Worm (Caenorhabditis elegans) whole organism, mixed stage, embryonic: ENCODE data around the gene F41G3.19.
A peak's percentile ranks its signal among the peaks of the same experiment; 100 is the strongest.

ENCODE experiments used
- bed-3 ChIP-seq: fragments of 200-800 bp; sonication (Bioruptor generic); optimal IDR thresholded peaks from 3 replicates; lab custom pipeline; 2018; ENCODE audit warnings: mild to moderate bottlenecking, missing genetic modification characterization, moderate library complexity, missing compliant biosample characterization
- blmp-1 ChIP-seq: fragments of 150-350 bp; optimal IDR thresholded peaks from 2 replicates; lab custom pipeline; 2014; ENCODE audit warnings: missing biosample characterization, missing genetic modification characterization
- ceh-39 ChIP-seq: fragments of 150-350 bp; optimal IDR thresholded peaks from 2 replicates; lab custom pipeline; 2014; ENCODE audit warnings: missing biosample characterization, missing genetic modification characterization
- ceh-43 ChIP-seq: fragments of 200-800 bp; sonication (Bioruptor generic); optimal IDR thresholded peaks from 2 replicates; lab custom pipeline; 2018; ENCODE audit warnings: mild to moderate bottlenecking, missing genetic modification characterization, moderate library complexity, missing compliant biosample characterization
- ceh-83 ChIP-seq: fragments of 200-800 bp; sonication (Bioruptor generic); optimal IDR thresholded peaks from 2 replicates; lab custom pipeline; 2018; ENCODE audit warnings: mild to moderate bottlenecking, missing genetic modification characterization, missing compliant biosample characterization
- ces-1 ChIP-seq: fragments of 150-350 bp; optimal IDR thresholded peaks from 2 replicates; lab custom pipeline; 2014; ENCODE audit warnings: missing biosample characterization, missing genetic modification reagents, missing genetic modification characterization
- elt-1 ChIP-seq: sonication (generic microtip); optimal IDR thresholded peaks from 2 replicates; lab custom pipeline; 2017; ENCODE audit warnings: missing genetic modification characterization, mild to moderate bottlenecking, missing compliant biosample characterization, antibody characterized with exemption, moderate library complexity, borderline replicate concordance; ENCODE audit not compliant: insufficient read depth
- elt-3 ChIP-seq: fragments of 150-350 bp; optimal IDR thresholded peaks from 2 replicates; lab custom pipeline; 2014; ENCODE audit warnings: missing biosample characterization, missing genetic modification characterization
- flh-1 ChIP-seq: fragments of 200-800 bp; sonication (Bioruptor generic); optimal IDR thresholded peaks from 2 replicates; lab custom pipeline; 2018; ENCODE audit warnings: mild to moderate bottlenecking, missing genetic modification characterization, moderate library complexity, missing compliant biosample characterization
- ham-2 ChIP-seq: fragments of 200-800 bp; sonication (Bioruptor generic); optimal IDR thresholded peaks from 2 replicates; lab custom pipeline; 2018; ENCODE audit warnings: mild to moderate bottlenecking, missing genetic modification characterization, missing compliant biosample characterization
- hlh-1 ChIP-seq: fragments of 150-350 bp; optimal IDR thresholded peaks from 2 replicates; lab custom pipeline; 2014; ENCODE audit warnings: missing biosample characterization, missing genetic modification reagents, missing genetic modification characterization
- lin-13 ChIP-seq: fragments of 150-350 bp; optimal IDR thresholded peaks from 2 replicates; lab custom pipeline; 2014; ENCODE audit warnings: missing biosample characterization, missing genetic modification characterization
- lin-32 ChIP-seq: fragments of 200-800 bp; sonication (Bioruptor generic); optimal IDR thresholded peaks from 2 replicates; lab custom pipeline; 2018; ENCODE audit warnings: mild to moderate bottlenecking, missing genetic modification characterization, missing compliant biosample characterization
- lsy-2 ChIP-seq: fragments of 150-350 bp; optimal IDR thresholded peaks from 2 replicates; lab custom pipeline; 2014; ENCODE audit warnings: missing biosample characterization, missing genetic modification characterization
- mab-5 ChIP-seq: fragments of 150-350 bp; optimal IDR thresholded peaks from 2 replicates; lab custom pipeline; 2014; ENCODE audit warnings: missing biosample characterization, missing genetic modification characterization
- mls-2 ChIP-seq: sonication (generic microtip); optimal IDR thresholded peaks from 2 replicates; lab custom pipeline; 2016; ENCODE audit warnings: mild to moderate bottlenecking, missing genetic modification characterization, moderate library complexity, missing compliant biosample characterization
- nhr-12 ChIP-seq: fragments of 150-350 bp; optimal IDR thresholded peaks from 2 replicates; lab custom pipeline; 2014; ENCODE audit warnings: missing biosample characterization, missing genetic modification characterization
- nhr-2 ChIP-seq: fragments of 150-350 bp; optimal IDR thresholded peaks from 2 replicates; lab custom pipeline; 2014; ENCODE audit warnings: missing biosample characterization, missing genetic modification characterization
- nhr-237 ChIP-seq: fragments of 150-350 bp; optimal IDR thresholded peaks from 2 replicates; lab custom pipeline; 2014; ENCODE audit warnings: missing biosample characterization, missing genetic modification characterization
- nhr-28 ChIP-seq: fragments of 150-350 bp; optimal IDR thresholded peaks from 2 replicates; lab custom pipeline; 2014; ENCODE audit warnings: missing biosample characterization, missing genetic modification characterization
- nhr-76 ChIP-seq: sonication (generic microtip); optimal IDR thresholded peaks from 2 replicates; lab custom pipeline; 2017; ENCODE audit warnings: missing biosample characterization, missing genetic modification characterization
- snpc-4 ChIP-seq: fragments of 150-350 bp; optimal IDR thresholded peaks from 2 replicates; lab custom pipeline; 2014; ENCODE audit warnings: missing biosample characterization, missing genetic modification characterization
- sptf-1 ChIP-seq: sonication (generic microtip); optimal IDR thresholded peaks from 2 replicates; lab custom pipeline; 2017; ENCODE audit warnings: mild to moderate bottlenecking, missing genetic modification characterization, moderate library complexity, missing compliant biosample characterization
- unc-120 ChIP-seq: sonication (generic microtip); optimal IDR thresholded peaks from 2 replicates; lab custom pipeline; 2017; ENCODE audit warnings: missing genetic modification characterization, missing compliant biosample characterization; ENCODE audit not compliant: poor library complexity, severe bottlenecking
- unc-39 ChIP-seq: fragments of 150-350 bp; optimal IDR thresholded peaks from 2 replicates; lab custom pipeline; 2014; ENCODE audit warnings: missing biosample characterization, missing genetic modification characterization
- unc-62 ChIP-seq: fragments of 150-350 bp; optimal IDR thresholded peaks from 2 replicates; lab custom pipeline; 2014; ENCODE audit warnings: missing biosample characterization, missing genetic modification reagents, missing genetic modification characterization
- ztf-11 ChIP-seq: fragments of 150-350 bp; optimal IDR thresholded peaks from 2 replicates; lab custom pipeline; 2014; ENCODE audit warnings: missing biosample characterization, missing genetic modification characterization

The F41G3.19 gene

DNA sequence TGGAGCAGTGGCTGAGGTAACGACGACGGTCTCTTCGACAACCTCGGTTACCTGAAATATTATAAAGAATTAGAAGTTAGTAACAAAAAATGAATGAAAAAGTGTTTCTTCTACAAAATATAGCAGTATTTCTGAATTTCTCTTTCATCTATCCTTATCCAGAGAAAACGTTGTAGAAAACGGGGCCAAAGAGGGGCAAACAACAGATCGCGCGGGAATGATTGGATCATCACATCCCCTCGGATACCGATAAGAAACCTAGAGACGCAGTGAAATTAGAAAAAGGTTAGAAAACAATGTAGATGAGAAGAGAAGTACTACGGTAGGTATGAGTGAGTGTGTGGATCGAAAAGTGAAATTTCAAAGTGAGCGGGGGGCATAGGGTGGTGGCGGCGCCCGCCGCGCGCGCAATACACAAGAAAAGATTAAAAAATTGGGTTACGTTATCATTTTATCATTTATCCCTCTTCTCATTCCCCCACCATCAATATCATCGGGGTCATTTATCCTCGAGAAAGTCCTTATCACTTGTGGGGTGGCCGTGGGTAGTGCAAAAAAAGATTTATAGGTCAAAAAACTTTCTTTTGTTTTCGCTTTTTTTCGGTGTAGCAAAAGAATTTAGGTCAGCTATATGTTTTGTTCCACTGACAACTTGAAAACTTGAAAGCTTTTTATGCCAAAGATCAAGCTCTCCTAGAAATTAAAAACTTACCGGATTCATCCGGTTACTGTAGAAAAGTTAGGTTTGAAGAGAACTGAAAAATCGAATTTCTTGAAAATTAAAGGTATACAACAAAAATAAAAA lies 39.5 kb downstream of the F41G3.19 start, which contains the start of the genes dpy-10 and T14B4.19:
TSS of gene dpy-10 (minus strand) at position 51 of the 805 bp plus-strand sequence.
TSS of gene T14B4.19 (minus strand) at position 755 of the 805 bp plus-strand sequence.
- TF ChIP-seq lin-13 (tag; lab: Kevin White, UChicago) = no peak
- no peak for TF ChIP-seq mab-5 (tag; lab: Kevin White, UChicago)
- TF ChIP-seq unc-62 (GFP tag; lab: Kevin White, UChicago) = no peak
- peak; percentile 39 for TF ChIP-seq ham-2 (GFP tag; lab: Kevin White, UChicago)
- TF ChIP-seq lin-32 = no peak
- TF ChIP-seq sptf-1 = no peak
- peak; percentile 58 for TF ChIP-seq elt-3
- TF ChIP-seq ceh-39 (tag; lab: Kevin White, UChicago) = no peak
- TF ChIP-seq elt-1 (tag; lab: Kevin White, UChicago) = peak; percentile 80
- TF ChIP-seq unc-39 = no peak
- no peak for TF ChIP-seq nhr-28 (tag; lab: Kevin White, UChicago)
- no peak for TF ChIP-seq flh-1 (GFP tag; lab: Kevin White, UChicago)
- TF ChIP-seq nhr-76 = no peak
- peak; percentile 82 for TF ChIP-seq blmp-1 (tag; lab: Kevin White, UChicago)
- no peak for TF ChIP-seq nhr-12 (tag; lab: Kevin White, UChicago)
- TF ChIP-seq, all 35 proteins: peak for 4

DNA sequence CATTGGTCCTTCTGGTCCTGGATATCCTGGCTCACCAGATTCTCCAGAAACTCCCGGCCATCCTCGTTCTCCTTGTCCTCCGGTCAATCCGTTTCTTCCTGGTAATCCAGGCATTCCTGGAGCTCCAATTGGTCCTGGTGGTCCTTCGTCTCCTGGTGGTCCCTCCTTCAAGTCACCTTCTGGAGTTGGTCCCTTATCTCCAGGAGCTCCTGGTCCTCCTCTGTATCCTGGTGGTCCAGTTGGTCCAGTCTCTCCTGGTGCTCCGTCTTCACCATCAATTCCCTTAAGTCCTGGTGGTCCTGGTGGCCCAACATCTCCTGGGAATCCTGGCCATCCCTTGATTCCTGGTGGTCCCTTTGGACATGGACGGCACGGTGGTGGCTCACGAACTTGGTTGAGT lies 41.3 kb downstream of the F41G3.19 start:
- TF ChIP-seq mab-5 (tag; lab: Kevin White, UChicago) (no peak), lin-32 (no peak), blmp-1 (tag; lab: Kevin White, UChicago) (no peak), unc-120 (tag; lab: Kevin White, UChicago) (no peak), lsy-2 (tag; lab: Kevin White, UChicago) (no peak), ztf-11 (tag; lab: Kevin White, UChicago) (no peak), hlh-1 (tag; lab: Kevin White, UChicago) (no peak), unc-39 (no peak)

DNA sequence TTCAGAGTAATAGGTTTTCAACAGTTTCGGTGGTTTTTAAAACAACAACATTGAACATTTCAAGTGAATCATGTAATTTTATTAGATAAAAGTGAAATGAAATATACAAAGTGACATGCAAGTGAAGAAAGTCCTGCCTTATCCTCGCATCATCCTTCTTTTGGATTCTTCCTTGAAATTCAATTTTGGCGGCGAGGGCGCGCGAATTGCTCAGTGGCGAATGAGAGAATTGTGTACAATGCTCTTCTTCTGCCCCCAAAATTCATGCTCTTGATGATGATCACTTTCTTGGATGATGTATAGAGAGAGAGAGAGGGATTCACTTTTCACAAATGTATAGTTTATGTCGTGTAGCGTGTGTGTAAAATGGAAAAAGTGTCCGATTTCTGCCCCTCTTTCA lies 42.2 kb downstream of the F41G3.19 start:
- TF ChIP-seq ces-1 = peak; percentile 96
- no peak for TF ChIP-seq ceh-39 (tag; lab: Kevin White, UChicago)

- TF ChIP-seq unc-39 (no peak), elt-3 (no peak), mls-2 (tag; lab: Kevin White, UChicago) (no peak), ham-2 (GFP tag; lab: Kevin White, UChicago) (no peak), ceh-39 (tag; lab: Kevin White, UChicago) (no peak), lin-32 (no peak), nhr-76 (no peak), blmp-1 (tag; lab: Kevin White, UChicago) (no peak), nhr-237 (tag; lab: Kevin White, UChicago) (no peak), nhr-2 (tag; lab: Kevin White, UChicago) (no peak), unc-62 (GFP tag; lab: Kevin White, UChicago) (peak; percentile 21), snpc-4 (tag; lab: Kevin White, UChicago) (no peak), lsy-2 (tag; lab: Kevin White, UChicago) (no peak), elt-1 (tag; lab: Kevin White, UChicago) (no peak), ceh-83 (GFP tag; lab: Kevin White, UChicago) (no peak), ceh-43 (no peak), unc-120 (tag; lab: Kevin White, UChicago) (peak; percentile 90)
These were observed 42.9 kb downstream of the F41G3.19 start for ce11 chrII:6708980-6709379.

DNA sequence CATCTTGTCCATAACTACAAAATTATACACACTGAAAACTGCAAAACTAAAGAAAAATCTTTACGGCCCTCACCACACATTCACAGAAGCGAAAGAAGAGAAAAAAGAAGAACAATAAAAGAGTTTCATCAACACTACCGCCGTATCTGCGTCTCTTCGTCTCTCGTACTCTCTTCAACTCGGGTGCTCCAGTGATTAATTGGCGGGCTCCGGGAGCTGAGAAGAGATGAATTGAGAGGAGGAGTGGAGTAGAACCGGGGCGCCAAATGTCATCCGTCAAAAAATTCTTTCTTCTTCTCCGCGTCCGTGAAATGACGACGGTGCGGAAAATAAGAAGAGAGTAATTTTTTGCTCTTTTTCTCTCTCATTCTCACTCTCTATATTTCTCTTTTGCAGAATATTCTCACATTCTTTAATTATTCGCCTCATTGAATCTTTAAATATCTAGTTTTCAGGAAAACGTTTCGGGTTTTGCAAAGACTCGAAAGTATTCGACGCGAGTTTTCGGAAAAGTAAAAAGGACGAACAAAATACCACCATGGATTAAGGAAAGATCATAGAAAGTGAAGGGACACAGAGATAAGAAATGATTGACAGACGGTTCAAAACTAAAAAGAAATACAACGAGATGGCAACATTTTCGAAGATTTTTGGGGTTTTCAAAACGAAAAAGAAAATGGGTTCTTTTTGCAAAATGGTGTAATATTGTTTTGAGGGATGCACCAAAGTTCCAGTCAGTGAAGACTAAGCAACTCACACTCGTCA lies 44.2 kb downstream of the F41G3.19 start:
- TF ChIP-seq unc-120 (tag; lab: Kevin White, UChicago) (peak; percentile 34), unc-62 (GFP tag; lab: Kevin White, UChicago) (peak; percentile 50), nhr-76 (no peak), hlh-1 (tag; lab: Kevin White, UChicago) (peak; percentile 61), ces-1 (peak; percentile 49), bed-3 (GFP tag; lab: Kevin White, UChicago) (no peak)
- TF ChIP-seq, all 35 proteins: peak for 4
